Worm (Caenorhabditis elegans) whole organism, L4 larva: Measurements from ENCODE around the gene T02H6.3.

Source experiments
- D1046.2 ChIP-seq: fragments of 200-800 bp; sonication (Bioruptor generic); IDR thresholded peaks from 2 replicates; pipeline ENCODE4 v1.3.6; 2022; ENCODE audit warnings: missing genetic modification characterization, missing compliant biosample characterization
- R02D3.7 ChIP-seq: fragments of 150-350 bp; sonication (generic microtip); optimal IDR thresholded peaks from 3 replicates; lab custom pipeline; 2014; ENCODE audit warnings: missing biosample characterization, missing genetic modification characterization
- Y105C5A.15 ChIP-seq: fragments of 200-800 bp; sonication (Bioruptor generic); IDR thresholded peaks from 2 replicates; pipeline ENCODE4 v1.3.6; 2022; ENCODE audit warnings: missing genetic modification characterization, missing compliant biosample characterization
- Y48G9A.11 ChIP-seq: fragments of 200-800 bp; sonication (Bioruptor generic); IDR thresholded peaks from 2 replicates; pipeline ENCODE4 v1.3.6; 2022; ENCODE audit warnings: missing genetic modification reagents, missing genetic modification characterization, missing compliant biosample characterization
- Y75B8A.6 ChIP-seq: fragments of 200-800 bp; sonication (Bioruptor generic); IDR thresholded peaks from 2 replicates; pipeline ENCODE4 v1.3.6; 2022; ENCODE audit warnings: missing genetic modification reagents, missing genetic modification characterization, missing compliant biosample characterization
- aha-1 ChIP-seq: fragments of 150-350 bp; peaks from one replicate; lab custom pipeline; 2014; ENCODE audit warnings: missing biosample characterization, missing genetic modification characterization
- attf-4 ChIP-seq: sonication (generic microtip); optimal IDR thresholded peaks from 3 replicates; lab custom pipeline; 2017; ENCODE audit warnings: missing biosample characterization, missing genetic modification characterization
- ceh-20 ChIP-seq: fragments of 200-800 bp; sonication (Bioruptor generic); IDR thresholded peaks from 2 replicates; pipeline ENCODE4 v1.3.6; 2022; ENCODE audit warnings: missing genetic modification reagents, missing genetic modification characterization, missing compliant biosample characterization
- ceh-82 ChIP-seq: sonication (generic microtip); optimal IDR thresholded peaks from 2 replicates; lab custom pipeline; 2017; ENCODE audit warnings: missing biosample characterization, missing genetic modification characterization
- cey-2 ChIP-seq: sonication (generic microtip); optimal IDR thresholded peaks from 3 replicates; lab custom pipeline; 2017; ENCODE audit warnings: missing genetic modification characterization, mild to moderate bottlenecking, missing compliant biosample characterization, antibody characterized with exemption, borderline replicate concordance; ENCODE audit not compliant: insufficient read depth
- ctbp-1 ChIP-seq: fragments of 200-800 bp; sonication (Bioruptor generic); IDR thresholded peaks from 2 replicates; pipeline ENCODE4 v1.3.6; 2022; ENCODE audit warnings: missing genetic modification reagents, missing genetic modification characterization, missing compliant biosample characterization
- daf-19 ChIP-seq: fragments of 200-800 bp; sonication (Bioruptor generic); conservative IDR thresholded peaks from 2 replicates; pipeline ENCODE4 v1.3.6; 2022; ENCODE audit warnings: missing genetic modification characterization, missing compliant biosample characterization
- daf-8 ChIP-seq: fragments of 200-800 bp; sonication (Bioruptor generic); IDR thresholded peaks from 2 replicates; pipeline ENCODE4 v1.3.6; 2022; ENCODE audit warnings: missing genetic modification characterization, missing compliant biosample characterization
- dmd-8 ChIP-seq: fragments of 200-800 bp; sonication (Bioruptor generic); IDR thresholded peaks from 2 replicates; pipeline ENCODE4 v1.3.6; 2022; ENCODE audit warnings: missing genetic modification characterization, missing compliant biosample characterization
- dpl-1 ChIP-seq: fragments of 150-350 bp; optimal IDR thresholded peaks from 2 replicates; lab custom pipeline; 2014; ENCODE audit warnings: missing biosample characterization, missing genetic modification reagents, missing genetic modification characterization
- dve-1 ChIP-seq: sonication (generic microtip); optimal IDR thresholded peaks from 2 replicates; lab custom pipeline; 2017; ENCODE audit warnings: antibody characterized with exemption, mild to moderate bottlenecking, missing genetic modification characterization, missing compliant biosample characterization; ENCODE audit not compliant: insufficient read depth
- hif-1 ChIP-seq, 2 experiments: sonication (generic microtip); optimal IDR thresholded peaks; 2 replicates each; lab custom pipeline; 2016 to 2017; ENCODE audit warnings: missing compliant biosample characterization in 2 of 2, missing genetic modification characterization in 2 of 2, missing genetic modification reagents in 2 of 2, missing genotype in 2 of 2, mild to moderate bottlenecking in 1 of 2
- hmg-1.1 ChIP-seq: fragments of 200-800 bp; sonication (Bioruptor generic); IDR thresholded peaks from 2 replicates; pipeline ENCODE4 v1.3.6; 2022; ENCODE audit warnings: missing genetic modification reagents, missing genetic modification characterization, missing compliant biosample characterization
- lim-7 ChIP-seq: fragments of 200-800 bp; sonication (Bioruptor generic); IDR thresholded peaks from 2 replicates; pipeline ENCODE4 v1.3.6; 2022; ENCODE audit warnings: missing genetic modification characterization, missing compliant biosample characterization
- lin-13 ChIP-seq: fragments of 150-350 bp; optimal IDR thresholded peaks from 2 replicates; lab custom pipeline; 2014; ENCODE audit warnings: missing biosample characterization, missing genetic modification reagents, missing genetic modification characterization
- lin-38 ChIP-seq: fragments of 200-800 bp; sonication (Bioruptor generic); IDR thresholded peaks from 2 replicates; pipeline ENCODE4 v1.3.6; 2022; ENCODE audit warnings: missing genetic modification reagents, missing genetic modification characterization, missing compliant biosample characterization
- mep-1 ChIP-seq: fragments of 150-350 bp; sonication (generic microtip); optimal IDR thresholded peaks from 3 replicates; lab custom pipeline; 2014; ENCODE audit warnings: missing biosample characterization, missing genetic modification characterization
- mes-2 ChIP-seq: sonication (generic microtip); optimal IDR thresholded peaks from 2 replicates; lab custom pipeline; 2016; ENCODE audit warnings: missing genotype, mild to moderate bottlenecking, missing genetic modification characterization, missing compliant biosample characterization; ENCODE audit not compliant: poor library complexity, severe bottlenecking
- nhr-102 ChIP-seq: sonication (generic microtip); optimal IDR thresholded peaks from 2 replicates; lab custom pipeline; 2016; ENCODE audit warnings: mild to moderate bottlenecking, missing genetic modification characterization, moderate library complexity, missing compliant biosample characterization
- nhr-41 ChIP-seq: fragments of 200-800 bp; sonication (Bioruptor generic); IDR thresholded peaks from 2 replicates; pipeline ENCODE4 v1.3.6; 2022; ENCODE audit warnings: missing genetic modification reagents, missing genetic modification characterization, missing compliant biosample characterization
- nhr-48 ChIP-seq: sonication (generic microtip); optimal IDR thresholded peaks from 2 replicates; lab custom pipeline; 2016; ENCODE audit warnings: mild to moderate bottlenecking, missing genetic modification characterization, missing compliant biosample characterization
- rbr-2 ChIP-seq: sonication (generic microtip); optimal IDR thresholded peaks from 2 replicates; lab custom pipeline; 2016; ENCODE audit warnings: missing genotype, missing genetic modification characterization, missing compliant biosample characterization
- snpc-1.2 ChIP-seq: fragments of 200-800 bp; sonication (Bioruptor generic); IDR thresholded peaks from 2 replicates; pipeline ENCODE4 v1.3.6; 2022; ENCODE audit warnings: missing genetic modification reagents, missing genetic modification characterization, missing compliant biosample characterization
- tag-97 ChIP-seq: fragments of 200-800 bp; sonication (Bioruptor generic); IDR thresholded peaks from 2 replicates; pipeline ENCODE4 v1.3.6; 2022; ENCODE audit warnings: missing genetic modification characterization, missing compliant biosample characterization
- tra-1 ChIP-seq: fragments of 200-800 bp; sonication (Bioruptor generic); IDR thresholded peaks from 2 replicates; pipeline ENCODE4 v1.3.6; 2022; ENCODE audit warnings: missing genetic modification reagents, missing genetic modification characterization, missing compliant biosample characterization
- unc-39 ChIP-seq: sonication (generic microtip); optimal IDR thresholded peaks from 2 replicates; lab custom pipeline; 2017; ENCODE audit warnings: missing biosample characterization, missing genetic modification characterization
- unc-62 ChIP-seq, 3 experiments: fragments of 150-350 bp in 1 of 3; sonication (generic microtip); optimal IDR thresholded peaks in 2 of 3; peaks in 1 of 3; 1 replicate in 1 of 3; 2 replicates in 2 of 3; lab custom pipeline; 2014 to 2017; ENCODE audit warnings: missing biosample characterization in 3 of 3, missing genetic modification characterization in 3 of 3, missing genetic modification reagents in 3 of 3, missing genotype in 1 of 3

The T02H6.3 gene

ce11 chrII:691550-691949, at the start of gene T02H6.3:
TSS of gene T02H6.3 (plus strand) at chrII:691850.
- TF ChIP-seq R02D3.7 (tag; lab: Kevin White, UChicago) (no peak), attf-4 (tag; lab: Kevin White, UChicago) (no peak), snpc-1.2 (GFP tag; lab: Robert Waterston, UW) (no peak), dve-1 (tag; lab: Kevin White, UChicago) (no peak), Y48G9A.11 (GFP tag; lab: Robert Waterston, UW) (no peak)

ce11 chrII:643733-644132, 47.9 kb upstream of the T02H6.3 start:
- TF ChIP-seq tra-1 (no peak), mep-1 (no peak), Y75B8A.6 (GFP tag; lab: Robert Waterston, UW) (no peak), lin-13 (GFP tag; lab: Kevin White, UChicago) (no peak), daf-8 (GFP tag; lab: Robert Waterston, UW) (no peak), cey-2 (tag; lab: Kevin White, UChicago) (no peak), lim-7 (no peak), daf-19 (no peak), nhr-41 (no peak), nhr-102 (no peak), dmd-8 (GFP tag; lab: Robert Waterston, UW) (no peak), Y105C5A.15 (GFP tag; lab: Robert Waterston, UW) (no peak), rbr-2 (tag; lab: Kevin White, UChicago) (no peak), unc-39 (no peak), dpl-1 (GFP tag; lab: Kevin White, UChicago) (no peak), nhr-48 (tag; lab: Kevin White, UChicago) (no peak), hif-1 (tag; optimal IDR thresholded peaks at IDR 0.05; lab: Kevin White, UChicago) (no peak)

- TF ChIP-seq lin-38 (GFP tag; lab: Robert Waterston, UW) (peak; percentile 46), aha-1 (tag; lab: Kevin White, UChicago) (peak; percentile 24), mes-2 (tag; lab: Kevin White, UChicago) (peak; percentile 32), ceh-20 (no peak)
These were observed 41.2 kb upstream of the T02H6.3 start, which contains the start of the genes K07E8.7 and frpr-14 for ce11 chrII:650321-651005. TSS of gene K07E8.7 (minus strand) at chrII:650367. TSS of gene frpr-14 (plus strand) at chrII:650955.

ce11 chrII:651324-651723, 40.3 kb upstream of the T02H6.3 start:
- TF ChIP-seq ceh-82 (tag; lab: Kevin White, UChicago) (no peak), unc-62 (GFP tag; optimal IDR thresholded peaks at IDR 0.05 in 1 of 2; lab: Kevin White, UChicago) (peak in 1 of 2 experiments; percentile 12), unc-62 (tag; optimal IDR thresholded peaks at IDR 0.05; lab: Kevin White, UChicago) (no peak)

ce11 chrII:658369-658768, 33.3 kb upstream of the T02H6.3 start, which contains the start of gene sdz-24:
TSS of gene sdz-24 (plus strand) at chrII:658669.
- TF ChIP-seq D1046.2: no peak
- TF ChIP-seq ctbp-1 (GFP tag; lab: Robert Waterston, UW): no peak
- no peak for TF ChIP-seq tag-97
- no peak for TF ChIP-seq hmg-1.1
